Fruit fly (Drosophila melanogaster) whole organism, embryonic: ENCODE data around the gene Mrgn1.

ENCODE experiments used
- Bdp1 ChIP-seq: fragments of 200-800 bp; sonication (Bioruptor generic); optimal IDR thresholded peaks from 3 replicates; lab custom pipeline; 2016; ENCODE audit warnings: missing biosample characterization, missing genetic modification characterization
- Blimp-1 ChIP-seq: fragments of 200-800 bp; sonication (Bioruptor generic); optimal IDR thresholded peaks from 3 replicates; lab custom pipeline; 2018; ENCODE audit warnings: missing biosample characterization, missing genetic modification characterization, mild to moderate bottlenecking, moderate library complexity, missing genetic modification reagents
- CG10366 ChIP-seq: fragments of 200-800 bp; sonication (Bioruptor generic); IDR thresholded peaks from 2 replicates; pipeline ENCODE4 v1.3.6; 2022; ENCODE audit warnings: missing biosample characterization, missing genetic modification characterization
- CG10431 ChIP-seq: fragments of 200-800 bp; sonication (Bioruptor generic); optimal IDR thresholded peaks from 3 replicates; lab custom pipeline; 2018; ENCODE audit warnings: missing biosample characterization, mild to moderate bottlenecking, missing genetic modification characterization
- CG11696 ChIP-seq: fragments of 200-800 bp; sonication (Bioruptor generic); IDR thresholded peaks from 2 replicates; pipeline ENCODE4 v1.3.6; 2022; ENCODE audit warnings: missing biosample characterization, missing genetic modification characterization
- CG11723 ChIP-seq: fragments of 200-800 bp; sonication (Bioruptor generic); optimal IDR thresholded peaks from 2 replicates; lab custom pipeline; 2017; ENCODE audit warnings: missing biosample characterization, mild to moderate bottlenecking, missing genetic modification characterization
- CG12071 ChIP-seq: fragments of 200-800 bp; sonication (Bioruptor generic); optimal IDR thresholded peaks from 3 replicates; lab custom pipeline; 2018; ENCODE audit warnings: missing biosample characterization, mild to moderate bottlenecking, missing genetic modification characterization
- CG12236 ChIP-seq: fragments of 200-800 bp; sonication (Bioruptor generic); optimal IDR thresholded peaks from 2 replicates; lab custom pipeline; 2016; ENCODE audit warnings: missing biosample characterization, missing genetic modification characterization
- CG12769 ChIP-seq: fragments of 200-800 bp; sonication (Bioruptor generic); optimal IDR thresholded peaks from 2 replicates; lab custom pipeline; 2019; ENCODE audit warnings: missing biosample characterization, mild to moderate bottlenecking, missing genetic modification characterization, moderate library complexity
- CG13296 ChIP-seq: fragments of 200-800 bp; sonication (Bioruptor generic); optimal IDR thresholded peaks from 3 replicates; lab custom pipeline; 2018; ENCODE audit warnings: missing biosample characterization, mild to moderate bottlenecking, missing genetic modification characterization
- CG15696 ChIP-seq: fragments of 200-800 bp; sonication (Bioruptor generic); optimal IDR thresholded peaks from 2 replicates; lab custom pipeline; 2019; ENCODE audit warnings: missing biosample characterization, mild to moderate bottlenecking, missing genetic modification characterization, moderate library complexity
- CG17328 ChIP-seq: fragments of 200-800 bp; sonication (Bioruptor generic); IDR thresholded peaks from 2 replicates; pipeline ENCODE4 v1.3.6; 2022; ENCODE audit warnings: missing biosample characterization, missing genetic modification characterization
- CG18262 ChIP-seq: fragments of 200-800 bp; optimal IDR thresholded peaks from 3 replicates; lab custom pipeline; 2019; ENCODE audit warnings: missing biosample characterization, mild to moderate bottlenecking, missing genetic modification characterization, moderate library complexity
- CG2202 ChIP-seq: fragments of 200-800 bp; sonication (Bioruptor generic); optimal IDR thresholded peaks from 2 replicates; lab custom pipeline; 2018; ENCODE audit warnings: missing biosample characterization, mild to moderate bottlenecking, missing genetic modification characterization
- CG2712 ChIP-seq: fragments of 200-800 bp; optimal IDR thresholded peaks from 3 replicates; lab custom pipeline; 2019; ENCODE audit warnings: missing biosample characterization, mild to moderate bottlenecking, missing genetic modification characterization, moderate library complexity
- CG30403 ChIP-seq: fragments of 200-800 bp; sonication (Bioruptor generic); optimal IDR thresholded peaks from 3 replicates; lab custom pipeline; 2016; ENCODE audit warnings: missing biosample characterization, missing genetic modification characterization
- CG31365 ChIP-seq: fragments of 200-800 bp; sonication (Bioruptor generic); optimal IDR thresholded peaks from 2 replicates; lab custom pipeline; 2018; ENCODE audit warnings: missing biosample characterization, mild to moderate bottlenecking, missing genetic modification characterization
- CG31388 ChIP-seq: fragments of 200-800 bp; sonication (Bioruptor generic); optimal IDR thresholded peaks from 2 replicates; lab custom pipeline; 2016; ENCODE audit warnings: missing biosample characterization, missing genetic modification characterization
- CG32772 ChIP-seq: fragments of 200-800 bp; sonication (Bioruptor generic); IDR thresholded peaks from 2 replicates; pipeline ENCODE4 v1.3.6; 2022; ENCODE audit warnings: missing biosample characterization, missing genetic modification characterization
- CG3726 ChIP-seq: fragments of 200-800 bp; sonication (Bioruptor generic); IDR thresholded peaks from 3 replicates; pipeline ENCODE4, ENCODE4 v1.3.6; 2022; ENCODE audit warnings: missing biosample characterization, missing genetic modification characterization
- CG4854 ChIP-seq: fragments of 200-800 bp; sonication (Bioruptor generic); optimal IDR thresholded peaks from 2 replicates; lab custom pipeline; 2016; ENCODE audit warnings: missing biosample characterization, missing genetic modification characterization, inconsistent platforms
- CG6175 ChIP-seq: fragments of 200-800 bp; sonication (Bioruptor generic); IDR thresholded peaks from 3 replicates; pipeline ENCODE4 v1.3.6; 2022; ENCODE audit warnings: missing biosample characterization, missing genetic modification characterization
- CG6254 ChIP-seq: fragments of 200-800 bp; sonication (Bioruptor generic); optimal IDR thresholded peaks from 3 replicates; lab custom pipeline; 2017; ENCODE audit warnings: mild to moderate bottlenecking, missing biosample characterization, missing genetic modification reagents, missing genetic modification characterization
- CG6791 ChIP-seq: fragments of 200-800 bp; sonication (Bioruptor generic); IDR thresholded peaks from 3 replicates; pipeline ENCODE4 v1.3.6; 2022; ENCODE audit warnings: missing biosample characterization, missing genetic modification characterization; ENCODE audit not compliant: partially characterized antibody
- CG7556 ChIP-seq: fragments of 200-800 bp; sonication (Bioruptor generic); optimal IDR thresholded peaks from 2 replicates; lab custom pipeline; 2017; ENCODE audit warnings: missing biosample characterization, mild to moderate bottlenecking, missing genetic modification characterization
- CG8388 ChIP-seq: fragments of 200-800 bp; sonication (Bioruptor generic); optimal IDR thresholded peaks from 2 replicates; lab custom pipeline; 2019; ENCODE audit warnings: missing biosample characterization, mild to moderate bottlenecking, missing genetic modification characterization, moderate library complexity
- CG9609 ChIP-seq: fragments of 200-800 bp; sonication (Bioruptor generic); optimal IDR thresholded peaks from 3 replicates; lab custom pipeline; 2016; ENCODE audit warnings: missing biosample characterization, missing genetic modification characterization
- Dfd ChIP-seq, 2 experiments: fragments of >200 bp; optimal IDR thresholded peaks; 2 replicates each; lab custom pipeline; 2017; ENCODE audit warnings: missing biosample characterization in 2 of 2, missing genetic modification characterization in 2 of 2
- Dip2 ChIP-seq: fragments of 200-800 bp; sonication (Bioruptor generic); IDR thresholded peaks from 2 replicates; pipeline ENCODE4 v1.3.6; 2022; ENCODE audit warnings: missing biosample characterization, missing genetic modification characterization
- Eip74EF ChIP-seq, 2 experiments: fragments of 200-800 bp in 1 of 2; fragments of >200 bp in 1 of 2; sonication (Bioruptor generic) in 1 of 2; optimal IDR thresholded peaks; 2 replicates each; lab custom pipeline; 2017 to 2019; ENCODE audit warnings: missing biosample characterization in 2 of 2, missing genetic modification characterization in 2 of 2, mild to moderate bottlenecking in 1 of 2, moderate library complexity in 1 of 2
- Hr39 ChIP-seq: fragments of >200 bp; optimal IDR thresholded peaks from 2 replicates; lab custom pipeline; 2017
- Myb ChIP-seq: fragments of 200-800 bp; sonication (Bioruptor generic); optimal IDR thresholded peaks from 2 replicates; lab custom pipeline; 2016; ENCODE audit warnings: missing biosample characterization, missing genetic modification characterization
- Poxn ChIP-seq: fragments of 200-800 bp; sonication (Bioruptor generic); IDR thresholded peaks from 2 replicates; pipeline ENCODE4 v1.3.6; 2022; ENCODE audit warnings: missing biosample characterization, missing genetic modification characterization
- Ravus ChIP-seq: fragments of 200-800 bp; sonication (Bioruptor generic); IDR thresholded peaks from 2 replicates; pipeline ENCODE4 v1.3.6; 2022; ENCODE audit warnings: missing biosample characterization, missing genetic modification characterization
- Side ChIP-seq: fragments of 200-800 bp; sonication (Bioruptor generic); optimal IDR thresholded peaks from 2 replicates; lab custom pipeline; 2016; ENCODE audit warnings: missing biosample characterization, missing genetic modification characterization
- Sry-δ ChIP-seq: fragments of 200-800 bp; sonication (Bioruptor generic); optimal IDR thresholded peaks from 2 replicates; lab custom pipeline; 2016; ENCODE audit warnings: missing biosample characterization, missing genetic modification characterization
- br ChIP-seq: fragments of >200 bp; optimal IDR thresholded peaks from 2 replicates; lab custom pipeline; 2017
- cg ChIP-seq: fragments of 200-800 bp; sonication (Bioruptor generic); optimal IDR thresholded peaks from 3 replicates; lab custom pipeline; 2019; ENCODE audit warnings: missing biosample characterization, mild to moderate bottlenecking, missing genetic modification characterization, moderate library complexity
- danr ChIP-seq: fragments of 200-800 bp; sonication (Bioruptor generic); IDR thresholded peaks from 2 replicates; pipeline ENCODE4 v1.3.6; 2022; ENCODE audit warnings: missing biosample characterization, missing genetic modification characterization
- dmrt11E ChIP-seq: fragments of 200-800 bp; sonication (Bioruptor generic); optimal IDR thresholded peaks from 3 replicates; lab custom pipeline; 2018; ENCODE audit warnings: missing biosample characterization, mild to moderate bottlenecking, missing genetic modification characterization, moderate library complexity
- ind ChIP-seq: fragments of 200-800 bp; sonication (Bioruptor generic); optimal IDR thresholded peaks from 3 replicates; lab custom pipeline; 2016; ENCODE audit warnings: missing biosample characterization, missing genetic modification characterization
- kah ChIP-seq: fragments of 200-800 bp; sonication (Bioruptor generic); optimal IDR thresholded peaks from 2 replicates; lab custom pipeline; 2018; ENCODE audit warnings: missing biosample characterization, mild to moderate bottlenecking, missing genetic modification characterization
- odd ChIP-seq: fragments of 200-800 bp; sonication (Bioruptor generic); optimal IDR thresholded peaks from 2 replicates; lab custom pipeline; 2017; ENCODE audit warnings: missing biosample characterization, mild to moderate bottlenecking, missing genetic modification characterization
- pb ChIP-seq: fragments of 200-800 bp; sonication (Bioruptor generic); optimal IDR thresholded peaks from 3 replicates; lab custom pipeline; 2016; ENCODE audit warnings: missing biosample characterization, missing genetic modification characterization
- ro ChIP-seq: fragments of 200-800 bp; sonication (Bioruptor generic); IDR thresholded peaks from 2 replicates; pipeline ENCODE4 v1.3.6; 2022; ENCODE audit warnings: missing biosample characterization, missing genetic modification characterization
- row ChIP-seq: fragments of 200-800 bp; sonication (Bioruptor generic); IDR thresholded peaks from 3 replicates; pipeline ENCODE4 v1.3.6; 2022; ENCODE audit warnings: missing biosample characterization, missing genetic modification characterization
- salm ChIP-seq: fragments of 200-800 bp; sonication (Bioruptor generic); optimal IDR thresholded peaks from 2 replicates; lab custom pipeline; 2018; ENCODE audit warnings: missing biosample characterization, mild to moderate bottlenecking, missing genetic modification characterization
- sens ChIP-seq: fragments of 200-800 bp; sonication (Bioruptor generic); peaks from one replicate; lab custom pipeline; 2016; ENCODE audit warnings: missing biosample characterization, missing genetic modification characterization
- sima ChIP-seq: fragments of 200-800 bp; sonication (Bioruptor generic); optimal IDR thresholded peaks from 2 replicates; lab custom pipeline; 2016; ENCODE audit warnings: missing biosample characterization, missing genetic modification characterization
- tap ChIP-seq: fragments of 200-800 bp; optimal IDR thresholded peaks from 3 replicates; lab custom pipeline; 2019; ENCODE audit warnings: missing biosample characterization, mild to moderate bottlenecking, missing genetic modification characterization, moderate library complexity
- vfl ChIP-seq: fragments of 200-800 bp; sonication (Bioruptor generic); optimal IDR thresholded peaks from 2 replicates; lab custom pipeline; 2016; ENCODE audit warnings: missing biosample characterization, missing genetic modification characterization
- wek ChIP-seq: fragments of 200-800 bp; sonication (Bioruptor generic); optimal IDR thresholded peaks from 3 replicates; lab custom pipeline; 2018; ENCODE audit warnings: missing biosample characterization, mild to moderate bottlenecking, missing genetic modification characterization, moderate library complexity

Mrgn1 gene

DNA sequence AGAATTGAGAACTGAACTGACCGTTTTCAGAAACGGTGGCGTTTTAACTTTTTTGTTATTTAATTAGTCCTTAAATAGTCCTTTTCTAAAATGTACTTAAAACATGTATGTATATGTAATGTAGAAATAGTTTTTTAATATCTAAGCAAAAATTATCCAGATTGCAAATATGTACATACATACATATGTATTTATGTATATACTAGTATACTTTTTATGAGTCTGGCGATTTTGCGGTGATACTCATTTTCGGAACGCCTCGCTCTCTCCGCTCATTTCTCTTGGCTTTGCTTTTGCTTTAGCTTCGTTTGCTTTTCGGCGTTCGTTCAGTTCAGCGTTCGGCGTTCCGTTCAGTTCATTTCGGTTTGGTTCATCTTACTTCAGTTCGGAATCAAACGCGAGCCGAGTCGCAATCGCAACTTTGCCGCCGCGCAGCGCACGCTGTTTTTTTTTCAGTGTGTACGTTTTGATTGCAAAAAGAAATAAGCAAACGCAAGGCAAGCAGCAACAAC is 40.7 kb upstream of the Mrgn1 start, which contains the start of gene rdgB (continued):
- TF ChIP-seq danr (peak; percentile 36; the same call in 1 of the 2 replicates), CG10431 (GFP tag; lab: Kevin White, UChicago) (peak; percentile 63), salm (tag; lab: Kevin White, UChicago) (peak; percentile 55), CG12071 (GFP tag; lab: Kevin White, UChicago) (peak; percentile 23), sima (GFP tag; lab: Kevin White, UChicago) (no peak), CG6254 (GFP tag; lab: Kevin White, UChicago) (peak; percentile 36), tap (peak; percentile 41), dmrt11E (tag; lab: Kevin White, UChicago) (peak; percentile 50), CG3726 (no peak), Bdp1 (peak; percentile 10), odd (GFP tag; lab: Kevin White, UChicago) (peak; percentile 72), Eip74EF (GFP tag; optimal IDR thresholded peaks at IDR 0.05; lab: Kevin White, UChicago) (peak in 1 of 2 experiments; percentile 69), CG2202 (no peak), CG31388 (GFP tag; lab: Kevin White, UChicago) (no peak), Side (GFP tag; lab: Kevin White, UChicago) (no peak), CG18262 (tag; lab: Kevin White, UChicago) (peak; percentile 83), CG31365 (tag; lab: Kevin White, UChicago) (no peak), sens (GFP tag; lab: Kevin White, UChicago) (peak; percentile 65), row (GFP tag; lab: Robert Waterston, UW) (peak; percentile 95), kah (GFP tag; lab: Kevin White, UChicago) (peak; percentile 6), Blimp-1 (GFP tag; lab: Kevin White, UChicago) (peak; percentile 77), Hr39 (lab: Kevin White, UChicago) (no peak), Myb (GFP tag; lab: Kevin White, UChicago) (no peak), vfl (peak; percentile 32), Dfd (GFP tag; optimal IDR thresholded peaks at IDR 0.05; lab: Kevin White, UChicago) (no peak), CG11723 (GFP tag; lab: Kevin White, UChicago) (peak; percentile 72), CG30403 (GFP tag; lab: Kevin White, UChicago) (peak; percentile 90), CG17328 (GFP tag; lab: Robert Waterston, UW) (peak; percentile 37; the same call in 1 of the 2 replicates), CG13296 (peak; percentile 84), CG6791 (GFP tag; lab: Robert Waterston, UW) (no peak), Sry-δ (no peak), cg (GFP tag; lab: Kevin White, UChicago) (no peak), CG32772 (peak; percentile 39), CG11696 (0 out of 2 replicates have a peak, but pooled peaks have one; percentile 9), CG6175 (GFP tag; lab: Robert Waterston, UW) (no peak), CG7556 (GFP tag; lab: Kevin White, UChicago) (peak; percentile 84), CG8388 (GFP tag; lab: Kevin White, UChicago) (peak; percentile 67), CG15696 (tag; lab: Kevin White, UChicago) (peak; percentile 35), CG9609 (GFP tag; lab: Kevin White, UChicago) (peak; percentile 11), CG12236 (GFP tag; lab: Kevin White, UChicago) (no peak), Poxn (GFP tag; lab: Robert Waterston, UW) (no peak; the same call in 1 of the 2 replicates), CG10366 (GFP tag; lab: Robert Waterston, UW) (peak; percentile 35), wek (no peak), Ravus (GFP tag; lab: Robert Waterston, UW) (peak; percentile 13; the same call in 1 of the 2 replicates), ro (GFP tag; lab: Robert Waterston, UW) (no peak), br (lab: Kevin White, UChicago) (no peak), pb (no peak), ind (GFP tag; lab: Kevin White, UChicago) (peak; percentile 76), Dip2 (GFP tag; lab: Robert Waterston, UW) (no peak), CG4854 (GFP tag; lab: Kevin White, UChicago) (peak; percentile 40), CG12769 (tag; lab: Kevin White, UChicago) (peak; percentile 67), CG2712 (tag; lab: Kevin White, UChicago) (peak; percentile 85)
